Fruit fly (Drosophila melanogaster) whole organism, adult: ENCODE data around the gene CG34367.

Experiments
- CG11617 ChIP-seq: fragments of 200-800 bp; sonication (Bioruptor generic); optimal IDR thresholded peaks from 2 replicates; lab custom pipeline; 2017; ENCODE audit warnings: mild to moderate bottlenecking, missing biosample characterization, missing genetic modification reagents, missing genetic modification characterization
- CG12768 ChIP-seq: fragments of 200-800 bp; sonication (Bioruptor generic); optimal IDR thresholded peaks from 2 replicates; lab custom pipeline; 2017; ENCODE audit warnings: missing biosample characterization, missing genetic modification characterization, mild to moderate bottlenecking, moderate library complexity, missing genetic modification reagents
- CG33017 ChIP-seq: fragments of 200-800 bp; sonication (Bioruptor generic); optimal IDR thresholded peaks from 2 replicates; lab custom pipeline; 2018; ENCODE audit warnings: missing biosample characterization, mild to moderate bottlenecking, missing genetic modification characterization, moderate library complexity
- CG7101 ChIP-seq: fragments of 200-800 bp; sonication (Bioruptor generic); optimal IDR thresholded peaks from 2 replicates; lab custom pipeline; 2018; ENCODE audit warnings: missing biosample characterization, mild to moderate bottlenecking, missing genetic modification characterization, moderate library complexity
- Clk ChIP-seq: fragments of 200-800 bp; sonication (Bioruptor generic); optimal IDR thresholded peaks from 2 replicates; lab custom pipeline; 2017; ENCODE audit warnings: missing biosample characterization, missing genetic modification characterization
- Crg-1 ChIP-seq: fragments of 200-800 bp; sonication (Bioruptor generic); optimal IDR thresholded peaks from 2 replicates; lab custom pipeline; 2016; ENCODE audit warnings: missing biosample characterization, missing genetic modification characterization
- Hr96 ChIP-seq: fragments of 200-800 bp; sonication (Bioruptor generic); optimal IDR thresholded peaks from 2 replicates; lab custom pipeline; 2016; ENCODE audit warnings: missing biosample characterization, missing genetic modification characterization
- cnc ChIP-seq, 2 experiments: fragments of >200 bp; optimal IDR thresholded peaks; 2 replicates each; lab custom pipeline; 2017
- kay ChIP-seq: fragments of 200-800 bp; sonication (Bioruptor generic); peaks from one replicate; lab custom pipeline; 2016; ENCODE audit warnings: missing biosample characterization, missing genetic modification characterization, borderline replicate concordance
- pad ChIP-seq: fragments of 200-800 bp; sonication (Bioruptor generic); optimal IDR thresholded peaks from 3 replicates; lab custom pipeline; 2017; ENCODE audit warnings: missing biosample characterization, missing genetic modification characterization, mild to moderate bottlenecking, moderate library complexity, missing genetic modification reagents
- tj ChIP-seq: fragments of 200-800 bp; sonication (Bioruptor generic); optimal IDR thresholded peaks from 3 replicates; lab custom pipeline; 2017; ENCODE audit warnings: missing biosample characterization, mild to moderate bottlenecking, missing genetic modification characterization, moderate library complexity
- toe ChIP-seq: fragments of 200-800 bp; sonication (Bioruptor generic); optimal IDR thresholded peaks from 2 replicates; lab custom pipeline; 2016; ENCODE audit warnings: missing biosample characterization, missing genetic modification characterization

- TF ChIP-seq Crg-1 (GFP tag; lab: Kevin White, UChicago), result no peak
- no peak for TF ChIP-seq CG12768 (GFP tag; lab: Kevin White, UChicago)
- TF ChIP-seq Hr96 (GFP tag; lab: Kevin White, UChicago), result no peak
- no peak for TF ChIP-seq cnc (optimal IDR thresholded peaks at IDR 0.05; lab: Kevin White, UChicago)
- TF ChIP-seq CG11617, result no peak
- TF ChIP-seq CG7101 (tag; lab: Kevin White, UChicago), result no peak
- TF ChIP-seq kay (GFP tag; lab: Kevin White, UChicago), result no peak
- TF ChIP-seq toe, result no peak
- TF ChIP-seq Clk (GFP tag; lab: Kevin White, UChicago), result no peak
- TF ChIP-seq pad, result no peak
- TF ChIP-seq CG33017 (tag; lab: Kevin White, UChicago), result no peak
- no peak for TF ChIP-seq tj
These were observed at the start of gene CG34367 for dm6 chr2L:10353871-10354270.
